Worm (Caenorhabditis elegans): Measurements from ENCODE around the gene hif-1.

- no peak for TF ChIP-seq elt-3 (tag; optimal IDR thresholded peaks at IDR 0.05)
- no peak for TF ChIP-seq tbx-2 (tag; optimal IDR thresholded peaks at IDR 0.05)
- TF ChIP-seq nhr-25 (tag; optimal IDR thresholded peaks at IDR 0.05), result no peak
- TF ChIP-seq sea-2 (GFP tag; optimal IDR thresholded peaks at IDR 0.05), result no peak
- TF ChIP-seq nhr-28 (tag; optimal IDR thresholded peaks at IDR 0.05), result no peak
- TF ChIP-seq ceh-28 (tag; optimal IDR thresholded peaks at IDR 0.05), result no peak
- no peak for TF ChIP-seq daf-12 (tag; optimal IDR thresholded peaks at IDR 0.05)
These were observed 10.4 kb downstream of the hif-1 start for ce11 chrV:20790616-20791015.

Measured in whole organism, L3 larva.